Worm (Caenorhabditis elegans) whole organism, late embryonic: Measurements from ENCODE around the gene R04B5.6.

Source experiments
- C08G9.2 ChIP-seq: sonication (generic microtip); optimal IDR thresholded peaks from 2 replicates; lab custom pipeline; 2016; ENCODE audit warnings: mild to moderate bottlenecking, missing genetic modification characterization, moderate library complexity, missing compliant biosample characterization
- ama-1 ChIP-seq: fragments of 150-350 bp; optimal IDR thresholded peaks from 2 replicates; lab custom pipeline; 2014
- fkh-10 ChIP-seq: fragments of 150-350 bp; optimal IDR thresholded peaks from 2 replicates; lab custom pipeline; 2014; ENCODE audit warnings: missing biosample characterization, missing genetic modification reagents, missing genetic modification characterization
- lim-6 ChIP-seq: sonication (generic microtip); optimal IDR thresholded peaks from 2 replicates; lab custom pipeline; 2016; ENCODE audit warnings: missing genetic modification characterization, missing compliant biosample characterization
- lin-11 ChIP-seq: fragments of 200-800 bp; sonication (Bioruptor generic); optimal IDR thresholded peaks from 2 replicates; lab custom pipeline; 2018; ENCODE audit warnings: mild to moderate bottlenecking, missing genetic modification characterization, missing compliant biosample characterization
- nhr-11 ChIP-seq: fragments of 150-350 bp; optimal IDR thresholded peaks from 2 replicates; lab custom pipeline; 2014; ENCODE audit warnings: missing biosample characterization, missing genetic modification characterization
- pros-1 ChIP-seq: fragments of 150-350 bp; optimal IDR thresholded peaks from 2 replicates; lab custom pipeline; 2014; ENCODE audit warnings: missing biosample characterization, missing genetic modification reagents, missing genetic modification characterization
- tbx-2 ChIP-seq: sonication (generic microtip); optimal IDR thresholded peaks from 2 replicates; lab custom pipeline; 2016; ENCODE audit warnings: missing genetic modification characterization, missing compliant biosample characterization
- ztf-16 ChIP-seq: sonication (generic microtip); optimal IDR thresholded peaks from 2 replicates; lab custom pipeline; 2017; ENCODE audit warnings: missing genetic modification characterization, missing compliant biosample characterization

ce11 chrV:10101916-10102315 is 17.0 kb downstream of the R04B5.6 start, which contains the start of gene C08B6.14:
- TF ChIP-seq ama-1 (lab: Kevin White, UChicago): no peak
- no peak for TF ChIP-seq fkh-10 (GFP tag; lab: Kevin White, UChicago)
- TF ChIP-seq ztf-16 (tag; lab: Kevin White, UChicago): no peak
- TF ChIP-seq nhr-11 (tag; lab: Kevin White, UChicago): no peak
- TF ChIP-seq C08G9.2 (tag; lab: Kevin White, UChicago): no peak
- TF ChIP-seq tbx-2: no peak
- no peak for TF ChIP-seq lim-6 (tag; lab: Kevin White, UChicago)
- TF ChIP-seq pros-1: no peak
- TF ChIP-seq lin-11 (tag; lab: Kevin White, UChicago): no peak
